Worm (Caenorhabditis elegans) whole organism, L1 larva: ENCODE measurements around the gene T21E8.5.

Source experiments
- C04F5.9 ChIP-seq: sonication (generic microtip); optimal IDR thresholded peaks from 2 replicates; lab custom pipeline; 2016; ENCODE audit warnings: missing genetic modification characterization, missing compliant biosample characterization
- C16A3.4 ChIP-seq: fragments of 150-350 bp; optimal IDR thresholded peaks from 2 replicates; lab custom pipeline; 2014; ENCODE audit warnings: missing biosample characterization, missing genetic modification characterization
- C34B4.2 ChIP-seq: sonication (generic microtip); optimal IDR thresholded peaks from 2 replicates; lab custom pipeline; 2017; ENCODE audit warnings: mild to moderate bottlenecking, missing genetic modification characterization, missing compliant biosample characterization
- F16B12.6 ChIP-seq: fragments of 150-350 bp; optimal IDR thresholded peaks from 2 replicates; lab custom pipeline; 2014; ENCODE audit warnings: missing biosample characterization, missing genetic modification characterization
- aly-2 ChIP-seq: fragments of 150-350 bp; optimal IDR thresholded peaks from 2 replicates; lab custom pipeline; 2014; ENCODE audit warnings: missing biosample characterization, missing genetic modification characterization
- ama-1 ChIP-seq: fragments of 150-350 bp; optimal IDR thresholded peaks from 2 replicates; lab custom pipeline; 2014
- blmp-1 ChIP-seq: fragments of 150-350 bp; optimal IDR thresholded peaks from 2 replicates; lab custom pipeline; 2014; ENCODE audit warnings: missing biosample characterization, missing genetic modification characterization
- ceh-63 ChIP-seq: fragments of 200-800 bp; sonication (Bioruptor generic); optimal IDR thresholded peaks from 2 replicates; lab custom pipeline; 2018; ENCODE audit warnings: mild to moderate bottlenecking, missing genetic modification characterization, missing compliant biosample characterization
- ceh-82 ChIP-seq, 3 experiments: fragments of 150-350 bp in 1 of 3; sonication (generic microtip) in 2 of 3; optimal IDR thresholded peaks; 2 replicates each; lab custom pipeline; 2014 to 2017; ENCODE audit warnings: missing biosample characterization in 3 of 3, missing genetic modification characterization in 3 of 3
- ceh-88 ChIP-seq: fragments of 200-800 bp; sonication (Bioruptor generic); IDR thresholded peaks from 2 replicates; pipeline ENCODE4 v1.3.6; 2022; ENCODE audit warnings: missing genetic modification characterization, missing compliant biosample characterization
- ceh-90 ChIP-seq: sonication (generic microtip); optimal IDR thresholded peaks from 2 replicates; lab custom pipeline; 2016; ENCODE audit warnings: missing genetic modification characterization, missing compliant biosample characterization
- ces-1 ChIP-seq: fragments of 150-350 bp; optimal IDR thresholded peaks from 2 replicates; lab custom pipeline; 2014; ENCODE audit warnings: missing biosample characterization, missing genetic modification reagents, missing genetic modification characterization
- dpl-1 ChIP-seq, 3 experiments: fragments of 150-350 bp in 2 of 3; sonication (generic microtip) in 1 of 3; optimal IDR thresholded peaks; 2 replicates each; lab custom pipeline; 2014 to 2017; ENCODE audit warnings: missing biosample characterization in 3 of 3, missing genetic modification characterization in 3 of 3, missing genetic modification reagents in 3 of 3
- efl-1 ChIP-seq, 4 experiments: fragments of 150-350 bp; optimal IDR thresholded peaks in 3 of 4; peaks in 1 of 4; 1 replicate in 1 of 4; 2 replicates in 3 of 4; lab custom pipeline; 2014; ENCODE audit warnings: missing biosample characterization in 2 of 4, missing genetic modification characterization in 2 of 4, missing genetic modification reagents in 2 of 4
- efl-3 ChIP-seq: fragments of 200-800 bp; sonication (Bioruptor generic); optimal IDR thresholded peaks from 2 replicates; lab custom pipeline; 2018; ENCODE audit warnings: mild to moderate bottlenecking, missing genetic modification characterization, missing compliant biosample characterization
- elt-2 ChIP-seq: sonication (generic microtip); optimal IDR thresholded peaks from 2 replicates; lab custom pipeline; 2016; ENCODE audit warnings: missing genetic modification characterization, mild to moderate bottlenecking, inconsistent platforms, missing compliant biosample characterization, missing genetic modification reagents
- fkh-10 ChIP-seq: sonication (generic microtip); optimal IDR thresholded peaks from 2 replicates; lab custom pipeline; 2017; ENCODE audit warnings: missing biosample characterization, missing genetic modification reagents, missing genetic modification characterization
- fkh-4 ChIP-seq: sonication (generic microtip); optimal IDR thresholded peaks from 2 replicates; lab custom pipeline; 2016; ENCODE audit warnings: missing compliant biosample characterization, missing genetic modification characterization, borderline replicate concordance
- fos-1 ChIP-seq: fragments of 150-350 bp; optimal IDR thresholded peaks from 2 replicates; lab custom pipeline; 2014; ENCODE audit warnings: missing biosample characterization, missing genetic modification characterization
- hlh-4 ChIP-seq: sonication (generic microtip); optimal IDR thresholded peaks from 2 replicates; lab custom pipeline; 2016; ENCODE audit warnings: mild to moderate bottlenecking, missing genetic modification characterization, missing compliant biosample characterization
- jun-1 ChIP-seq: fragments of 150-350 bp; optimal IDR thresholded peaks from 2 replicates; lab custom pipeline; 2014; ENCODE audit warnings: missing biosample characterization, missing genetic modification reagents, missing genetic modification characterization
- lin-14 ChIP-seq: fragments of 200-800 bp; sonication (Bioruptor generic); optimal IDR thresholded peaks from 2 replicates; lab custom pipeline; 2018; ENCODE audit warnings: mild to moderate bottlenecking, missing genetic modification characterization, moderate library complexity, missing compliant biosample characterization
- lin-35 ChIP-seq, 2 experiments: fragments of 150-350 bp; optimal IDR thresholded peaks; 2 replicates each; lab custom pipeline; 2014; ENCODE audit warnings: missing biosample characterization in 2 of 2, missing genetic modification characterization in 2 of 2, missing genetic modification reagents in 2 of 2
- lin-39 ChIP-seq: fragments of 150-350 bp; optimal IDR thresholded peaks from 2 replicates; lab custom pipeline; 2014; ENCODE audit warnings: missing biosample characterization, missing genetic modification reagents, missing genetic modification characterization
- mab-9 ChIP-seq: fragments of 200-800 bp; sonication (Bioruptor generic); IDR thresholded peaks from 2 replicates; pipeline ENCODE4 v1.3.6; 2022; ENCODE audit warnings: missing genetic modification reagents, missing genetic modification characterization, missing compliant biosample characterization
- mdl-1 ChIP-seq, 2 experiments: fragments of 150-350 bp; optimal IDR thresholded peaks; 2 replicates each; lab custom pipeline; 2014 to 2017; ENCODE audit warnings: missing biosample characterization in 2 of 2, missing genetic modification characterization in 2 of 2, inconsistent platforms in 1 of 2
- nhr-11 ChIP-seq: fragments of 150-350 bp; optimal IDR thresholded peaks from 2 replicates; lab custom pipeline; 2014; ENCODE audit warnings: missing biosample characterization, missing genetic modification characterization
- nhr-19 ChIP-seq: fragments of 200-800 bp; sonication (Bioruptor generic); conservative IDR thresholded peaks from 2 replicates; pipeline ENCODE4 v1.3.6; 2022; ENCODE audit warnings: missing genetic modification characterization, missing compliant biosample characterization
- nhr-20 ChIP-seq: sonication (generic microtip); optimal IDR thresholded peaks from 2 replicates; lab custom pipeline; 2016; ENCODE audit warnings: mild to moderate bottlenecking, missing genetic modification characterization, missing compliant biosample characterization
- nhr-28 ChIP-seq: fragments of 150-350 bp; optimal IDR thresholded peaks from 2 replicates; lab custom pipeline; 2014; ENCODE audit warnings: missing biosample characterization, missing genetic modification characterization
- nhr-71 ChIP-seq: sonication (generic microtip); optimal IDR thresholded peaks from 2 replicates; lab custom pipeline; 2016; ENCODE audit warnings: mild to moderate bottlenecking, missing genetic modification characterization, moderate library complexity, missing compliant biosample characterization
- nhr-77 ChIP-seq: fragments of 150-350 bp; optimal IDR thresholded peaks from 2 replicates; lab custom pipeline; 2014; ENCODE audit warnings: missing biosample characterization, missing genetic modification characterization
- nhr-84 ChIP-seq: sonication (generic microtip); optimal IDR thresholded peaks from 2 replicates; lab custom pipeline; 2017; ENCODE audit warnings: missing biosample characterization, missing genetic modification characterization
- pag-3 ChIP-seq: sonication (generic microtip); optimal IDR thresholded peaks from 2 replicates; lab custom pipeline; 2017; ENCODE audit warnings: missing genetic modification characterization, mild to moderate bottlenecking, missing compliant biosample characterization, antibody characterized with exemption, borderline replicate concordance; ENCODE audit not compliant: insufficient read depth
- pax-3 ChIP-seq: fragments of 200-800 bp; sonication (Bioruptor generic); optimal IDR thresholded peaks from 2 replicates; lab custom pipeline; 2018; ENCODE audit warnings: mild to moderate bottlenecking, missing genetic modification characterization, moderate library complexity, missing compliant biosample characterization
- pqm-1 ChIP-seq: sonication (generic microtip); optimal IDR thresholded peaks from 3 replicates; lab custom pipeline; 2017; ENCODE audit warnings: missing biosample characterization, missing genetic modification characterization
- rnt-1 ChIP-seq: sonication (generic microtip); optimal IDR thresholded peaks from 2 replicates; lab custom pipeline; 2016; ENCODE audit warnings: mild to moderate bottlenecking, missing genetic modification characterization, moderate library complexity, missing compliant biosample characterization
- skn-1 ChIP-seq: fragments of 150-350 bp; optimal IDR thresholded peaks from 2 replicates; lab custom pipeline; 2014; ENCODE audit warnings: missing biosample characterization, missing genetic modification characterization
- snpc-4 ChIP-seq: fragments of 150-350 bp; optimal IDR thresholded peaks from 2 replicates; lab custom pipeline; 2014; ENCODE audit warnings: missing biosample characterization, missing genetic modification characterization
- snu-23 ChIP-seq: sonication (generic microtip); optimal IDR thresholded peaks from 2 replicates; lab custom pipeline; 2016; ENCODE audit warnings: missing genetic modification characterization, missing compliant biosample characterization
- sup-37 ChIP-seq: fragments of 200-800 bp; sonication (Bioruptor generic); optimal IDR thresholded peaks from 2 replicates; lab custom pipeline; 2018; ENCODE audit warnings: mild to moderate bottlenecking, missing genetic modification characterization, missing compliant biosample characterization
- swsn-7 ChIP-seq: sonication (generic microtip); optimal IDR thresholded peaks from 2 replicates; lab custom pipeline; 2016; ENCODE audit warnings: missing genetic modification characterization, missing compliant biosample characterization
- tlp-1 ChIP-seq: fragments of 150-350 bp; optimal IDR thresholded peaks from 2 replicates; lab custom pipeline; 2014; ENCODE audit warnings: missing biosample characterization, missing genetic modification characterization
- vab-15 ChIP-seq: sonication (generic microtip); optimal IDR thresholded peaks from 2 replicates; lab custom pipeline; 2017; ENCODE audit warnings: missing genotype, mild to moderate bottlenecking, missing genetic modification characterization, missing compliant biosample characterization
- ztf-4 ChIP-seq: fragments of 150-350 bp; optimal IDR thresholded peaks from 2 replicates; lab custom pipeline; 2014; ENCODE audit warnings: missing biosample characterization, missing genetic modification characterization

The T21E8.5 gene

ce11 chrX:10902723-10903322 is 16.9 kb downstream of the T21E8.5 start, which contains the start of gene acbp-3:
acbp-3 (plus strand) TSS chrX:10903272.
- no peak for TF ChIP-seq skn-1 (tag; lab: Kevin White, UChicago)
- TF ChIP-seq ceh-90 (tag; lab: Kevin White, UChicago): no peak
- no peak for TF ChIP-seq elt-2
- no peak for TF ChIP-seq jun-1 (tag; lab: Kevin White, UChicago)
- peak; percentile 77 for TF ChIP-seq blmp-1 (tag; lab: Kevin White, UChicago)
- no peak for TF ChIP-seq hlh-4 (tag; lab: Kevin White, UChicago)

- TF ChIP-seq nhr-20 (tag; lab: Kevin White, UChicago): peak; percentile 26
- peak; percentile 32 for TF ChIP-seq nhr-71 (tag; lab: Kevin White, UChicago)
- no peak for TF ChIP-seq vab-15 (tag; lab: Kevin White, UChicago)
These were observed 17.4 kb downstream of the T21E8.5 start for ce11 chrX:10903416-10903815.

ce11 chrX:10907418-10907817 is 21.4 kb downstream of the T21E8.5 start:
- TF ChIP-seq efl-1 (optimal IDR thresholded peaks at IDR 0.05; lab: Kevin White, UChicago) (no peak), efl-1 (GFP tag; optimal IDR thresholded peaks at IDR 0.05 in 1 of 2; lab: Kevin White, UChicago) (no peak), dpl-1 (GFP tag; optimal IDR thresholded peaks at IDR 0.05; lab: Kevin White, UChicago) (no peak), ama-1 (lab: Kevin White, UChicago) (no peak), lin-14 (GFP tag; lab: Kevin White, UChicago) (peak; percentile 32), fkh-10 (GFP tag; lab: Kevin White, UChicago) (no peak), fkh-4 (tag; lab: Kevin White, UChicago) (no peak), nhr-71 (tag; lab: Kevin White, UChicago) (peak; percentile 29), efl-3 (GFP tag; lab: Kevin White, UChicago) (no peak), ceh-88 (GFP tag; lab: Robert Waterston, UW) (no peak), nhr-19 (GFP tag; lab: Robert Waterston, UW) (0 out of 2 replicates have a peak, but pooled peaks have one; percentile 7), tlp-1 (tag; lab: Kevin White, UChicago) (no peak), snpc-4 (tag; lab: Kevin White, UChicago) (no peak), ceh-82 (tag; optimal IDR thresholded peaks at IDR 0.05; lab: Kevin White, UChicago) (no peak), ces-1 (no peak), C16A3.4 (tag; lab: Kevin White, UChicago) (no peak), ztf-4 (tag; lab: Kevin White, UChicago) (no peak), lin-39 (tag; lab: Kevin White, UChicago) (no peak), rnt-1 (peak; percentile 64), nhr-28 (tag; lab: Kevin White, UChicago) (no peak), F16B12.6 (tag; lab: Kevin White, UChicago) (no peak), swsn-7 (tag; lab: Kevin White, UChicago) (no peak), C34B4.2 (tag; lab: Kevin White, UChicago) (no peak), mab-9 (GFP tag; lab: Robert Waterston, UW) (no peak)

- TF ChIP-seq nhr-11: no peak
- TF ChIP-seq tlp-1 (tag; lab: Kevin White, UChicago): no peak
- TF ChIP-seq sup-37 (GFP tag; lab: Kevin White, UChicago): no peak
- TF ChIP-seq fos-1 (tag; lab: Kevin White, UChicago): no peak
- no peak for TF ChIP-seq ceh-88 (GFP tag; lab: Robert Waterston, UW)
- TF ChIP-seq pqm-1: no peak
- no peak for TF ChIP-seq mab-9 (GFP tag; lab: Robert Waterston, UW)
- TF ChIP-seq mdl-1 (tag; optimal IDR thresholded peaks at IDR 0.05; lab: Kevin White, UChicago): no peak
- TF ChIP-seq C04F5.9 (tag; lab: Kevin White, UChicago): no peak
- TF ChIP-seq snu-23: peak; percentile 12
- TF ChIP-seq elt-2: no peak
- no peak for TF ChIP-seq C34B4.2 (tag; lab: Kevin White, UChicago)
- no peak for TF ChIP-seq ceh-63
- TF ChIP-seq aly-2 (tag; lab: Kevin White, UChicago): no peak
- no peak for TF ChIP-seq vab-15 (tag; lab: Kevin White, UChicago)
- no peak for TF ChIP-seq jun-1 (tag; lab: Kevin White, UChicago)
- TF ChIP-seq lin-35 (GFP tag; optimal IDR thresholded peaks at IDR 0.05; lab: Kevin White, UChicago): no peak
- no peak for TF ChIP-seq pax-3
- TF ChIP-seq ces-1: no peak
- no peak for TF ChIP-seq pag-3 (tag; lab: Kevin White, UChicago)
- TF ChIP-seq nhr-20 (tag; lab: Kevin White, UChicago): no peak
- TF ChIP-seq rnt-1: peak; percentile 70
- no peak for TF ChIP-seq nhr-77 (tag; lab: Kevin White, UChicago)
- TF ChIP-seq snpc-4 (tag; lab: Kevin White, UChicago): no peak
- TF ChIP-seq nhr-84 (tag; lab: Kevin White, UChicago): no peak
These were observed 23.7 kb downstream of the T21E8.5 start for ce11 chrX:10909661-10910060.
